Fruit fly (Drosophila melanogaster) whole organism, prepupa: Measurements from ENCODE around the gene Nup58.

ENCODE experiments used
- Blimp-1 ChIP-seq: fragments of 200-800 bp; sonication (Bioruptor generic); optimal IDR thresholded peaks from 3 replicates; lab custom pipeline; 2017; ENCODE audit warnings: missing biosample characterization, missing genetic modification characterization, mild to moderate bottlenecking, moderate library complexity, missing genetic modification reagents
- CG10631 ChIP-seq: fragments of 200-800 bp; sonication (Bioruptor generic); optimal IDR thresholded peaks from 2 replicates; lab custom pipeline; 2016; ENCODE audit warnings: missing biosample characterization, missing genetic modification characterization
- CG10669 ChIP-seq: fragments of 200-800 bp; sonication (Bioruptor generic); optimal IDR thresholded peaks from 3 replicates; lab custom pipeline; 2018; ENCODE audit warnings: missing biosample characterization, mild to moderate bottlenecking, missing genetic modification characterization, moderate library complexity
- CG11294 ChIP-seq: fragments of 200-800 bp; sonication (Bioruptor generic); IDR thresholded peaks from 2 replicates; pipeline ENCODE4 v1.3.6; 2022; ENCODE audit warnings: missing biosample characterization, missing genetic modification characterization
- CG11762 ChIP-seq: fragments of 200-800 bp; sonication (Bioruptor generic); optimal IDR thresholded peaks from 3 replicates; lab custom pipeline; 2016; ENCODE audit warnings: missing biosample characterization, missing genetic modification characterization; ENCODE audit not compliant: insufficient read depth
- CG15336 ChIP-seq: fragments of 200-800 bp; sonication (Bioruptor generic); IDR thresholded peaks from 2 replicates; pipeline ENCODE4 v1.3.6; 2022; ENCODE audit warnings: missing biosample characterization, missing genetic modification characterization
- CG1621 ChIP-seq: fragments of 200-800 bp; sonication (Bioruptor generic); optimal IDR thresholded peaks from 3 replicates; lab custom pipeline; 2018; ENCODE audit warnings: missing biosample characterization, mild to moderate bottlenecking, missing genetic modification characterization
- CG16779 ChIP-seq: fragments of 200-800 bp; sonication (Bioruptor generic); optimal IDR thresholded peaks from 3 replicates; lab custom pipeline; 2017; ENCODE audit warnings: missing biosample characterization, mild to moderate bottlenecking, missing genetic modification characterization
- CG3032 ChIP-seq: fragments of 200-800 bp; optimal IDR thresholded peaks from 2 replicates; lab custom pipeline; 2019; ENCODE audit warnings: missing biosample characterization, mild to moderate bottlenecking, missing genetic modification characterization, moderate library complexity
- CG31627 ChIP-seq: fragments of 200-800 bp; sonication (Bioruptor generic); optimal IDR thresholded peaks from 3 replicates; lab custom pipeline; 2016; ENCODE audit warnings: missing biosample characterization, missing genetic modification characterization
- CG32006 ChIP-seq: fragments of 200-800 bp; sonication (Bioruptor generic); optimal IDR thresholded peaks from 3 replicates; lab custom pipeline; 2017; ENCODE audit warnings: missing biosample characterization, mild to moderate bottlenecking, missing genetic modification characterization
- CG3919 ChIP-seq: fragments of 200-800 bp; sonication (Bioruptor generic); optimal IDR thresholded peaks from 3 replicates; lab custom pipeline; 2016; ENCODE audit warnings: missing biosample characterization, missing genetic modification characterization
- CG4318 ChIP-seq: fragments of 200-800 bp; sonication (Bioruptor generic); optimal IDR thresholded peaks from 3 replicates; lab custom pipeline; 2017; ENCODE audit warnings: missing biosample characterization, mild to moderate bottlenecking, missing genetic modification characterization
- CG6163 ChIP-seq: fragments of 200-800 bp; sonication (Bioruptor generic); IDR thresholded peaks from 3 replicates; pipeline ENCODE4 v1.3.6; 2022; ENCODE audit warnings: missing biosample characterization, missing genetic modification characterization
- CG6276 ChIP-seq: fragments of 200-800 bp; sonication (Bioruptor generic); optimal IDR thresholded peaks from 2 replicates; lab custom pipeline; 2017; ENCODE audit warnings: missing biosample characterization, mild to moderate bottlenecking, missing genetic modification characterization
- CG6792 ChIP-seq: fragments of 200-800 bp; sonication (Bioruptor generic); optimal IDR thresholded peaks from 3 replicates; lab custom pipeline; 2016; ENCODE audit warnings: missing biosample characterization, missing genetic modification characterization
- CG6808 ChIP-seq: fragments of 200-800 bp; sonication (Bioruptor generic); optimal IDR thresholded peaks from 3 replicates; lab custom pipeline; 2017; ENCODE audit warnings: missing biosample characterization, missing genetic modification characterization, mild to moderate bottlenecking, moderate library complexity, missing genetic modification reagents
- CG8119 ChIP-seq: fragments of 200-800 bp; sonication (Bioruptor generic); IDR thresholded peaks from 3 replicates; pipeline ENCODE4 v1.3.6; 2022; ENCODE audit warnings: missing biosample characterization, missing genetic modification characterization
- CG8319 ChIP-seq: fragments of 200-800 bp; sonication (Bioruptor generic); optimal IDR thresholded peaks from 3 replicates; lab custom pipeline; 2016; ENCODE audit warnings: missing biosample characterization, missing genetic modification characterization
- CG8632 ChIP-seq: fragments of 200-800 bp; sonication (Bioruptor generic); optimal IDR thresholded peaks from 3 replicates; lab custom pipeline; 2016; ENCODE audit warnings: missing biosample characterization, missing genetic modification characterization
- CG9139 ChIP-seq: fragments of 200-800 bp; sonication (Bioruptor generic); optimal IDR thresholded peaks from 3 replicates; lab custom pipeline; 2017; ENCODE audit warnings: missing biosample characterization, mild to moderate bottlenecking, missing genetic modification characterization
- Eip75B ChIP-seq: fragments of 200-800 bp; sonication (Bioruptor generic); optimal IDR thresholded peaks from 3 replicates; lab custom pipeline; 2016; ENCODE audit warnings: missing biosample characterization, missing genetic modification characterization
- Eip78C ChIP-seq: fragments of 200-800 bp; sonication (Bioruptor generic); peaks from one replicate; lab custom pipeline; 2016; ENCODE audit warnings: missing biosample characterization, missing genetic modification characterization
- Eip93F ChIP-seq: fragments of 200-800 bp; sonication (Bioruptor generic); optimal IDR thresholded peaks from 2 replicates; lab custom pipeline; 2016; ENCODE audit warnings: missing biosample characterization, mild to moderate bottlenecking, missing genetic modification characterization
- Ets96B ChIP-seq: fragments of 200-800 bp; optimal IDR thresholded peaks from 2 replicates; lab custom pipeline; 2019; ENCODE audit warnings: missing biosample characterization, mild to moderate bottlenecking, missing genetic modification characterization, moderate library complexity
- Gug ChIP-seq: fragments of 200-800 bp; sonication (Bioruptor generic); IDR thresholded peaks from 2 replicates; pipeline ENCODE4 v1.3.6; 2022; ENCODE audit warnings: missing biosample characterization, missing genetic modification characterization
- Hr38 ChIP-seq: sonication (Bioruptor generic); optimal IDR thresholded peaks from 2 replicates; lab custom pipeline; 2016; ENCODE audit warnings: missing biosample characterization, missing genetic modification characterization
- Hr4 ChIP-seq: fragments of 200-800 bp; sonication (Bioruptor generic); optimal IDR thresholded peaks from 3 replicates; lab custom pipeline; 2016; ENCODE audit warnings: missing biosample characterization, missing genetic modification characterization
- Lpt ChIP-seq: fragments of 200-800 bp; sonication (Bioruptor generic); optimal IDR thresholded peaks from 3 replicates; lab custom pipeline; 2016; ENCODE audit warnings: missing biosample characterization, missing genetic modification characterization
- Met ChIP-seq: fragments of 200-800 bp; sonication (Bioruptor generic); optimal IDR thresholded peaks from 3 replicates; lab custom pipeline; 2016; ENCODE audit warnings: missing biosample characterization, missing genetic modification characterization
- OdsH ChIP-seq: fragments of 200-800 bp; sonication (Bioruptor generic); optimal IDR thresholded peaks from 3 replicates; lab custom pipeline; 2016; ENCODE audit warnings: missing biosample characterization, missing genetic modification characterization
- Smox ChIP-seq: fragments of 200-800 bp; sonication (Bioruptor generic); optimal IDR thresholded peaks from 3 replicates; lab custom pipeline; 2016; ENCODE audit warnings: missing biosample characterization, missing genetic modification characterization
- Sox14 ChIP-seq: fragments of 200-800 bp; sonication (Bioruptor generic); optimal IDR thresholded peaks from 3 replicates; lab custom pipeline; 2016; ENCODE audit warnings: missing biosample characterization, missing genetic modification characterization
- Sox15 ChIP-seq: fragments of 200-800 bp; sonication (Bioruptor generic); optimal IDR thresholded peaks from 3 replicates; lab custom pipeline; 2016; ENCODE audit warnings: missing biosample characterization, missing genetic modification characterization
- achi ChIP-seq: fragments of 200-800 bp; sonication (Bioruptor generic); optimal IDR thresholded peaks from 3 replicates; lab custom pipeline; 2016; ENCODE audit warnings: missing biosample characterization, missing genetic modification characterization
- acj6 ChIP-seq: fragments of 200-800 bp; sonication (Bioruptor generic); optimal IDR thresholded peaks from 3 replicates; lab custom pipeline; 2016; ENCODE audit warnings: missing biosample characterization, missing genetic modification characterization
- cyc ChIP-seq: fragments of 200-800 bp; sonication (Bioruptor generic); optimal IDR thresholded peaks from 3 replicates; lab custom pipeline; 2016; ENCODE audit warnings: missing biosample characterization, missing genetic modification characterization
- dac ChIP-seq: fragments of 200-800 bp; sonication (Bioruptor generic); optimal IDR thresholded peaks from 2 replicates; lab custom pipeline; 2017; ENCODE audit warnings: missing biosample characterization, mild to moderate bottlenecking, missing genetic modification characterization
- dsx ChIP-seq: fragments of 200-800 bp; optimal IDR thresholded peaks from 3 replicates; lab custom pipeline; 2019; ENCODE audit warnings: missing biosample characterization, mild to moderate bottlenecking, missing genetic modification characterization, moderate library complexity; ENCODE audit not compliant: poor library complexity, severe bottlenecking
- eg ChIP-seq: fragments of 200-800 bp; sonication (Bioruptor generic); IDR thresholded peaks from 3 replicates; pipeline ENCODE4 v1.3.6; 2022; ENCODE audit warnings: missing biosample characterization, missing genetic modification characterization
- esn ChIP-seq: fragments of 200-800 bp; sonication (Bioruptor generic); optimal IDR thresholded peaks from 2 replicates; lab custom pipeline; 2016; ENCODE audit warnings: missing biosample characterization, mild to moderate bottlenecking, missing genetic modification characterization, moderate library complexity
- fd59A ChIP-seq: fragments of 200-800 bp; sonication (Bioruptor generic); optimal IDR thresholded peaks from 2 replicates; lab custom pipeline; 2017; ENCODE audit warnings: missing biosample characterization, mild to moderate bottlenecking, missing genetic modification characterization, missing genetic modification reagents
- fd85E ChIP-seq: fragments of 200-800 bp; sonication (Bioruptor generic); optimal IDR thresholded peaks from 3 replicates; lab custom pipeline; 2016; ENCODE audit warnings: missing biosample characterization, missing genetic modification characterization
- fkh ChIP-seq: fragments of 200-800 bp; sonication (Bioruptor generic); optimal IDR thresholded peaks from 3 replicates; lab custom pipeline; 2017; ENCODE audit warnings: missing biosample characterization, mild to moderate bottlenecking, missing genetic modification characterization, moderate library complexity
- lz ChIP-seq: fragments of 200-800 bp; sonication (Bioruptor generic); optimal IDR thresholded peaks from 3 replicates; lab custom pipeline; 2016; ENCODE audit warnings: missing biosample characterization, missing genetic modification characterization
- pdm3 ChIP-seq: fragments of 200-800 bp; sonication (Bioruptor generic); optimal IDR thresholded peaks from 3 replicates; lab custom pipeline; 2016; ENCODE audit warnings: missing biosample characterization, missing genetic modification characterization
- salr ChIP-seq, 2 experiments: fragments of 200-800 bp; sonication (Bioruptor generic); optimal IDR thresholded peaks; 3 replicates each; lab custom pipeline; 2016 to 2018; ENCODE audit warnings: missing biosample characterization in 2 of 2, missing genetic modification characterization in 2 of 2, mild to moderate bottlenecking in 1 of 2
- spab ChIP-seq: fragments of 200-800 bp; sonication (Bioruptor generic); optimal IDR thresholded peaks from 2 replicates; lab custom pipeline; 2017; ENCODE audit warnings: missing biosample characterization, mild to moderate bottlenecking, missing genetic modification characterization, missing genetic modification reagents
- ss ChIP-seq, 2 experiments: fragments of 200-800 bp; sonication (Bioruptor generic); optimal IDR thresholded peaks; 2 replicates in 1 of 2; 3 replicates in 1 of 2; lab custom pipeline; 2017 to 2018; ENCODE audit warnings: mild to moderate bottlenecking in 2 of 2, missing biosample characterization in 2 of 2, missing genetic modification characterization in 2 of 2, moderate library complexity in 1 of 2
- svp ChIP-seq: fragments of 200-800 bp; sonication (Bioruptor generic); peaks from one replicate; lab custom pipeline; 2016; ENCODE audit warnings: missing biosample characterization, missing genetic modification characterization
- topi ChIP-seq: fragments of 200-800 bp; sonication (Bioruptor generic); optimal IDR thresholded peaks from 3 replicates; lab custom pipeline; 2016; ENCODE audit warnings: missing biosample characterization, missing genetic modification characterization
- vri ChIP-seq: fragments of 200-800 bp; sonication (Bioruptor generic); optimal IDR thresholded peaks from 3 replicates; lab custom pipeline; 2016; ENCODE audit warnings: missing biosample characterization, mild to moderate bottlenecking, missing genetic modification characterization

Gene Nup58

DNA sequence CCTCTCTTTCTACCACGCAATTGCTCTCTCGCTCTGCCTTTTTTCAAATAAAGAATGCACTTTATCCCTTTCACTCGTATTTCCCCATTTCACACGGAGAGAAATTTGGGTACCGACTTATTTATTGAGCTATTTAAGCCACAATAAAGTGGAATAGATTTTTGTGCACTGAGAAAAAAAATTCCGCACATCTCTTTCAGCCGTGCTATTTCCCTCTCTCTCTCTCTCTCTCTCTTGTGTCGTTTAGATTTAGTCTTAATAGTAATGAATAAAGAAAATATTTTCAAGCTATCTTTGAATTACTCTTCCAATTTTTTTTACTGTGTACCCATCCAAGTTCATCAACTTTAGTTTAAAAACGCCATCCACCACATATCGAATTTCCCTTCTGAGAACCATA lies 21.2 kb upstream of the Nup58 start:
- TF ChIP-seq spab (GFP tag; lab: Kevin White, UChicago) = peak; percentile 32
- peak; percentile 85 for TF ChIP-seq CG31627
- TF ChIP-seq Eip78C = peak; percentile 94
- peak; percentile 78 for TF ChIP-seq CG15336 (GFP tag; lab: Robert Waterston, UW)
- TF ChIP-seq CG16779 = no peak
- no peak for TF ChIP-seq fd85E (GFP tag; lab: Kevin White, UChicago)
- peak; percentile 81 for TF ChIP-seq Met
- TF ChIP-seq CG3919 = peak; percentile 79
- peak; percentile 29 to 46 for TF ChIP-seq salr (GFP tag; optimal IDR thresholded peaks at IDR 0.05; lab: Kevin White, UChicago)
- TF ChIP-seq Sox15 (GFP tag; lab: Kevin White, UChicago) = peak; percentile 66
- TF ChIP-seq CG10631 = peak; percentile 60
- TF ChIP-seq Gug (GFP tag; lab: Robert Waterston, UW) = peak; percentile 42
- TF ChIP-seq topi (GFP tag; lab: Kevin White, UChicago) = peak; percentile 80
- TF ChIP-seq CG3032 (tag; lab: Kevin White, UChicago) = peak; percentile 54
- TF ChIP-seq Sox14 (GFP tag; lab: Kevin White, UChicago) = peak; percentile 78
- peak; percentile 24 for TF ChIP-seq CG1621
- TF ChIP-seq CG32006 (GFP tag; lab: Kevin White, UChicago) = peak; percentile 75
- TF ChIP-seq CG6792 (GFP tag; lab: Kevin White, UChicago) = peak; percentile 78
- peak; percentile 46 for TF ChIP-seq CG6276 (GFP tag; lab: Kevin White, UChicago)
- peak; percentile 59 for TF ChIP-seq CG4318
- no peak for TF ChIP-seq vri (GFP tag; lab: Kevin White, UChicago)
- peak; percentile 77 for TF ChIP-seq cyc (GFP tag; lab: Kevin White, UChicago)
- peak; percentile 43 for TF ChIP-seq fd59A (GFP tag; lab: Kevin White, UChicago)
- no peak for TF ChIP-seq Hr38 (GFP tag; lab: Kevin White, UChicago)
- peak; percentile 83 for TF ChIP-seq Eip75B (GFP tag; lab: Kevin White, UChicago)
- TF ChIP-seq lz = peak; percentile 77
- TF ChIP-seq CG8319 = peak; percentile 53
- peak; percentile 66 for TF ChIP-seq CG8119 (GFP tag; lab: Robert Waterston, UW)
- peak; percentile 37 for TF ChIP-seq CG9139 (GFP tag; lab: Kevin White, UChicago)
- TF ChIP-seq Lpt (GFP tag; lab: Kevin White, UChicago) = peak; percentile 68
- peak; percentile 28 for TF ChIP-seq Blimp-1 (GFP tag; lab: Kevin White, UChicago)
- no peak for TF ChIP-seq fkh (GFP tag; lab: Kevin White, UChicago)
- peak; percentile 81 for TF ChIP-seq acj6 (GFP tag; lab: Kevin White, UChicago)
- TF ChIP-seq CG10669 (GFP tag; lab: Kevin White, UChicago) = peak; percentile 65
- peak; percentile 74 for TF ChIP-seq Hr4
- TF ChIP-seq Smox (GFP tag; lab: Kevin White, UChicago) = peak; percentile 76
- peak; percentile 79 for TF ChIP-seq OdsH (GFP tag; lab: Kevin White, UChicago)
- TF ChIP-seq pdm3 (GFP tag; lab: Kevin White, UChicago) = peak; percentile 82
- TF ChIP-seq CG6163 (GFP tag; lab: Robert Waterston, UW) = peak; percentile 72
- TF ChIP-seq CG6808 (GFP tag; lab: Kevin White, UChicago) = peak; percentile 40
- TF ChIP-seq Eip93F (GFP tag; lab: Kevin White, UChicago) = no peak
- peak; percentile 80 for TF ChIP-seq eg (GFP tag; lab: Robert Waterston, UW)
- TF ChIP-seq svp (GFP tag; lab: Kevin White, UChicago) = peak; percentile 90
- TF ChIP-seq Ets96B (tag; lab: Kevin White, UChicago) = no peak
- peak; percentile 57 for TF ChIP-seq CG11762
- TF ChIP-seq esn (GFP tag; lab: Kevin White, UChicago) = peak; percentile 82
- TF ChIP-seq CG8632 = peak; percentile 69
- no peak for TF ChIP-seq dsx
- peak in 1 of 2 experiments; percentile 50 for TF ChIP-seq ss (GFP tag; optimal IDR thresholded peaks at IDR 0.05; lab: Kevin White, UChicago)
- TF ChIP-seq CG11294 (GFP tag; lab: Robert Waterston, UW) = peak; percentile 53
- peak; percentile 70 for TF ChIP-seq achi (GFP tag; lab: Kevin White, UChicago)
- TF ChIP-seq dac (GFP tag; lab: Kevin White, UChicago) = peak; percentile 22
